Worm (Caenorhabditis elegans) whole organism, mixed stage, embryonic: ENCODE data around the gene pgap-2.

Experiments used
- blmp-1 ChIP-seq: fragments of 150-350 bp; optimal IDR thresholded peaks from 2 replicates; lab custom pipeline; 2014; ENCODE audit warnings: missing biosample characterization, missing genetic modification characterization
- ces-1 ChIP-seq: fragments of 150-350 bp; optimal IDR thresholded peaks from 2 replicates; lab custom pipeline; 2014; ENCODE audit warnings: missing biosample characterization, missing genetic modification reagents, missing genetic modification characterization
- elt-1 ChIP-seq: sonication (generic microtip); optimal IDR thresholded peaks from 2 replicates; lab custom pipeline; 2017; ENCODE audit warnings: missing genetic modification characterization, mild to moderate bottlenecking, missing compliant biosample characterization, antibody characterized with exemption, moderate library complexity, borderline replicate concordance; ENCODE audit not compliant: insufficient read depth
- lin-13 ChIP-seq: fragments of 150-350 bp; optimal IDR thresholded peaks from 2 replicates; lab custom pipeline; 2014; ENCODE audit warnings: missing biosample characterization, missing genetic modification characterization
- nhr-237 ChIP-seq: fragments of 150-350 bp; optimal IDR thresholded peaks from 2 replicates; lab custom pipeline; 2014; ENCODE audit warnings: missing biosample characterization, missing genetic modification characterization
- ztf-11 ChIP-seq: fragments of 150-350 bp; optimal IDR thresholded peaks from 2 replicates; lab custom pipeline; 2014; ENCODE audit warnings: missing biosample characterization, missing genetic modification characterization

ce11 chrIII:4671491-4671890, 33.8 kb upstream of the pgap-2 start, which contains the start of gene T23F11.11:
- no peak for TF ChIP-seq lin-13 (tag; lab: Kevin White, UChicago)
- TF ChIP-seq nhr-237 (tag; lab: Kevin White, UChicago), result no peak
- TF ChIP-seq elt-1 (tag; lab: Kevin White, UChicago), result no peak
- no peak for TF ChIP-seq blmp-1
- no peak for TF ChIP-seq ces-1
- no peak for TF ChIP-seq ztf-11 (tag; lab: Kevin White, UChicago)
